Worm (Caenorhabditis elegans): ENCODE results near the gene Y46G5A.22.
A peak's percentile ranks its signal among the peaks of the same experiment; 100 is the strongest.

Y46G5A.22 gene

DNA sequence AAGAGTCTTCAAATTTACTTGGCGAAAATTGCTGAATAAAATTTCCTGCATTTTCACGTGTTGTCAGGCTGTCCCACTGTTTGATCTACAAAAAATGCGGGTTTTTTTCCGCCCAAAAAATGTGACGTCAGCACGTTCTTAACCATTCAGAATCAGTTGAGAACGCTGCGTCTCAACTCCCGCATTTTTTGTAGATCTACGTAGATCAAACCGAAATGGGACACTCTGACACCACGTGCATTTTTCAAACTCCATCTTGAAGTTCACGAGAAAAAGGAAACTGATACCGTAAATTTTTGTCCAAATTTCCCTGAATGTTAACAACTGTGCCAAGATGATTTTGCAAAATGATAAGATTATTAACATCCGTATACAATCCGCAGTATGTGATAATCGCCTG lies 5.1 kb downstream of the Y46G5A.22 start:
- TF ChIP-seq dao-5 (tag; optimal IDR thresholded peaks at IDR 0.05) (no peak), him-1 (tag; optimal IDR thresholded peaks at IDR 0.05) (no peak), W03F9.2 (tag; optimal IDR thresholded peaks at IDR 0.05) (no peak)

DNA sequence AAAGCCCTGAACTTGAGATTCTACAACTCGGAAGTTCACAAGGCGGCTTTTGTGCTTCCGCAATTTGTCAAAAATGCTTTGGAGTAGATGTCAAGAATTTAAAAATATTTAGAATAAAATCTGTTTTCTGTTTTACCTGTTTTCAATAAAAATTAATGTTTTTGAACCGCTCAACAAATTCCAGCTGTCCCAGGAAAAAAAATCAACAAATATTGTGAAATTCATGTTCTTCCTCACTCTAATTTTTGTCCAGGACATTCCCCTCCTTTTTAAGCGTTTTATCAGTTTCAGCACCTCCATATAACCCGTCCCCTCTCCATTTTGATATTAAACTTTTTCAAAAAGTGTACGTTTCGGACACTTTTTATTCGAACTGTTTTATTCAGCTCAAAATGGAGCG lies 7.7 kb downstream of the Y46G5A.22 start, which contains the start of gene Y46G5A.20:
Gene Y46G5A.20 (plus strand): TSS at position 301 of the 400 bp plus-strand sequence.
- TF ChIP-seq him-1 (tag; optimal IDR thresholded peaks at IDR 0.05) (no peak), dao-5 (tag; optimal IDR thresholded peaks at IDR 0.05) (no peak), W03F9.2 (tag; optimal IDR thresholded peaks at IDR 0.05) (no peak)

DNA sequence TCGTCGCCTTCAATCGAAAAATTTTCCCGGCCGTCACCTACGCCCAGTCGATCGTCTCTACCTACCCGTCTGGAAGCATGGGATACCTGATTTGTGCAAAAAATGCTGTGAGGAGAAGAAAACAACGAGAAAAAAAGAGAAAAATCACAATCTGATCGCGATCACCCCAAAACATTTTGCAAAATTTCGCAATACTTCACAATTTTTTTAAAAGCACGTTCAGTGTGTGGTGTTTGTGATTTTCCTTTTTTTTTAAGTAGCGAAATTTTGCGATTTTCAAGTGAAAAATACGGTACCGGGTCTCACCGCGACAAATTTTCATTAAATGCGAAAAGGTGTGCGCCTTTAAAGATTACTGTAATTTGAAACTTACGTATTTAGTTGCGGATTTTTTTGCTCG lies 8.7 kb downstream of the Y46G5A.22 start:
- TF ChIP-seq dao-5 (tag; optimal IDR thresholded peaks at IDR 0.05) (no peak), W03F9.2 (tag; optimal IDR thresholded peaks at IDR 0.05) (no peak), him-1 (tag; optimal IDR thresholded peaks at IDR 0.05) (no peak)

DNA sequence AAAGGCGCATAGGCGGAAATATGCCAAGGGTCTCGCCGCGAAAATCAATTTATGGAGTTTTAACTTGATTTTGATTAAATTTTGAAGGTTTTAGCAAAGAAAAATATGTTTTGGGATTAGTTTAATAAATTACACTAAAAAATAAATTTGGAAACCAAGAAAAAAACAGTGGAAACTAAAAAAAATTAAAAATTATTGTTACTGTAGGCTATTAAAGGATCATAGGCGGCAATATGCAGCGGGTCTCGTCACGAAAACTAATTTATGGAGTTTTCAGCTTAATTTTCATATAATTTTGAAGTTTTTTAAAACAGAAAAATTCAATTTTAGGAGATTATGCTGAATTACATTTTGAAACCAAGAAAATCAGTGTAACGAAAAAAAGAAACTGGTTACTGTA lies 9.6 kb downstream of the Y46G5A.22 start:
- TF ChIP-seq him-1 (tag; optimal IDR thresholded peaks at IDR 0.05) = no peak
- no peak for TF ChIP-seq dao-5 (tag; optimal IDR thresholded peaks at IDR 0.05)
- no peak for TF ChIP-seq W03F9.2 (tag; optimal IDR thresholded peaks at IDR 0.05)

DNA sequence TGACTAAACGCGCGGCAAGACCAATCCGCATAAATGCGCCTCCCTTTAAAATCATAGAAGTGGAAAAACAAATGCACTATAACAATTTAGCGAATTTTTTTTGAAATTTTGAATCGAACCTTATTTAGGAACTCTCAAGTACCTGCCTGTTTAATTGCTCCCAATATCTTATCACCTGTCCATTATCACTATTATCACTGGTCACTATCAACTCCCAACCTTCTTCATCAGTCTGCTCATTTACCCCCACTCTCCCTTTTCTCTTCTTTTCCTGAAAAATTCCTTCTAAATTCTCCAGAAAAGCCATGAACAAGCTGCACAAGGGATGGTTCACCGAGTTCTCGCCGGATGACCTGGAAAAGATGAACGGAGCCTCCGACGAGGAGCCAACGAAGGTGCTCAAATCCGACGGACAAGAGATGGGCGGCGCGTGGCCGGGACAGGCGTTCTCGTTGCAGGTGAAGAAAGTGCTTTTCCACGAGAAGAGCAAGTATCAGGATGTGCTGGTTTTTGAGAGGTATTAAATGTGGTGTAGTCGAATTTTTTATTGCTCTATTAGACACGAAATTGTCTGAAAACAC lies 11.7 kb downstream of the Y46G5A.22 start, which contains the start of gene spds-1:
Gene spds-1 (plus strand): TSS at position 298 of the 581 bp plus-strand sequence.
- TF ChIP-seq dao-5 (tag; optimal IDR thresholded peaks at IDR 0.05) = no peak
- TF ChIP-seq W03F9.2 (tag; optimal IDR thresholded peaks at IDR 0.05) = no peak
- TF ChIP-seq him-1 (tag; optimal IDR thresholded peaks at IDR 0.05) = no peak

DNA sequence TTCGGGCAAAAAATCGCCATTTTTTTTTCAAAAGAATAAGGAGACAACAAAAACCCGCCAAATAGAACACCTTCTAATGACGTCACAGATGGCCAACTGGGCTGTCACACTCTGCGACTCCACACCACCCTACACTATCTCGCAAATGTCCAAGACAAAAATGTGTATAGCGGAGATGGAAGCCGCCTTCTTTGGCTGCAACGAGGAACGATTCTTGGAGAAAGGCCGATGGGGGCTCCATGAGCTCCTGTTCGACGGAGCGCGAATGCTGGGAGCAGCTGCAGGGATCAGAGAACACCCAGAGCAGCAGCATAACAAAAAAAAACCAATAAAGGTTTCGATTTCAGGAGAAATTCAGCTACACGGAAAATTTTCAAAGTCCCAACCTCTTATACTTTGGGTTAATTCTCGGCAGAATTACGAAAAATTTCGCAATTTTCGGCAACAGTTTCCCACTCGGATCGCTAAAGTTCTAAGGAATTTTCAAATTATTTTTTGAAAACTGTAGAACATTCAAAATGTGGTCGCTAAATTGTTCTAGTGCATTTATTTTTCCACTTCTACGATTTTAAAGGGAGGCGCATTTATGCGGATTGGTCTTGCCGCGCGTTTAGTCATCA lies 12.5 kb downstream of the Y46G5A.22 start:
- TF ChIP-seq him-1 (tag; optimal IDR thresholded peaks at IDR 0.05) = peak; percentile 23
- TF ChIP-seq dao-5 (tag; optimal IDR thresholded peaks at IDR 0.05) = no peak

DNA sequence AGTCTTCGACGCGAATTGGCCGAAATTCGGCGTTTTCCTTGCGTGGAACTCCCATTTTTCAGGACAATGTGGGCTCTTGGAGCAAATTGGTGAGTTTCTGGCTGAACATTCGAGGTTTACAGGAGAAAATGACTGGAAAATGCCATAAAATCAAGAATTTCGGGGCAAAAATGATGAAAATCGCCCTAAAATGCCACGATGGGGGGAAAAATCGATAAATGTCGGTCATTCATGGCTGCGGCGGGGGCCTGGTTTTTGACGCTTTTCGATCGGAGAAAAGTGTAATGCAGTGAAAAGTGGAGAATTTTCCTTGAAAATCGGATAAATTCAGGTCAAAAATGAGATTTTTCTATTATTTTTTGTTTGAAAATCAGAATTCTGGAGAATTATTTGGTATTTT lies 13.2 kb downstream of the Y46G5A.22 start, which contains the start of the genes Y46G5A.18 and Y46G5A.47:
Gene Y46G5A.18 (minus strand): TSS at position 101 of the 400 bp plus-strand sequence.
Gene Y46G5A.47 (minus strand): TSS at position 146 of the 400 bp plus-strand sequence.
- TF ChIP-seq W03F9.2 (tag; optimal IDR thresholded peaks at IDR 0.05) (no peak), dao-5 (tag; optimal IDR thresholded peaks at IDR 0.05) (no peak), him-1 (tag; optimal IDR thresholded peaks at IDR 0.05) (no peak)

DNA sequence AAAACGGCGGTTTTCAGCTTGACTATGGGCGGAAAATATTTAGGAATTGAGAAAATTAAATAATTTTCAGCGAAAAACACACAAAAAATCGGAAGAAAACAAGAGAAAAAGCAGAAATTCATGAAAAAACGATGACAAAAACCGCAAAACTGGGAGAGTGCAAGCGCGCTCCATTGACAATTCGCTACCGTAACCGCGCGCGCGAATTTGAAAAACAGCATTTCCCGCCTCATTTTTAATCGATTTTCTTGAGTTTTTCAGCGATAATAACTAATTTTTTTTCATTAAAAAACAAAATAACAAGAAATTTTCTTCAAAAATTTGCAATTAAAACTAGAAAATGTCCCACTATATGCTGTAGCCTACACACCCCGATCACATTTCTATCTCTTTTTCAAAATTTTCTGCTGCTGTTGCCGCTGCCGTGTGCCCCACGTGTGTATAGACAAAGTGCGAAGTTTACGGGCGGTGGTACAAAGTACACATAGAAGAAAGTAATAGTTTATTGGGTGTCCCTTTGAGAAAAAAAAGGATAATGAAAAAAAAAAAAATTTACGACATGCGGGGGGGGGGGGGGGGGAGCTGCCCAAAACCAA lies 18.4 kb downstream of the Y46G5A.22 start:
- peak; percentile 3 for TF ChIP-seq W03F9.2 (tag; optimal IDR thresholded peaks at IDR 0.05)
- TF ChIP-seq him-1 (tag; optimal IDR thresholded peaks at IDR 0.05) = no peak
- no peak for TF ChIP-seq dao-5 (tag; optimal IDR thresholded peaks at IDR 0.05)

DNA sequence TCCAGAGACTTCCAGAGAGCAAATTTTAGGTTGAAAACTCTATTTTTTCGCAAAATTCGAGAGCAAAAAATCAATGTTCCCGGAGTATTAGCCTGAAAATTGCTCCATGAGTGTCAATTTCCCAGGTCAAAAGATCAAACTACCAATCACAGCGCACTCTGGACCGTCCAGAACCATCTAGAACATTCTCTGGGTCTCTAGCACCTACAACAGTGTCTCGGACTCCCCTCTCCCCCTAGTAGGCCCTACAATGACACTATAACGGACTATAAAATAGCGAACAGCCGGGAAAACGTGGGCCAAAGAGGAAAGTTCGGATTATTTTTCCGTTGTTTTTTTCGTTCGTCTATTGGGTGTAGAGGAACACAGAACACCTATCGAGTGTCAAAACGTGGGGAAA lies 19.0 kb downstream of the Y46G5A.22 start:
- TF ChIP-seq him-1 (tag; optimal IDR thresholded peaks at IDR 0.05) (no peak), W03F9.2 (tag; optimal IDR thresholded peaks at IDR 0.05) (no peak), dao-5 (tag; optimal IDR thresholded peaks at IDR 0.05) (no peak)

DNA sequence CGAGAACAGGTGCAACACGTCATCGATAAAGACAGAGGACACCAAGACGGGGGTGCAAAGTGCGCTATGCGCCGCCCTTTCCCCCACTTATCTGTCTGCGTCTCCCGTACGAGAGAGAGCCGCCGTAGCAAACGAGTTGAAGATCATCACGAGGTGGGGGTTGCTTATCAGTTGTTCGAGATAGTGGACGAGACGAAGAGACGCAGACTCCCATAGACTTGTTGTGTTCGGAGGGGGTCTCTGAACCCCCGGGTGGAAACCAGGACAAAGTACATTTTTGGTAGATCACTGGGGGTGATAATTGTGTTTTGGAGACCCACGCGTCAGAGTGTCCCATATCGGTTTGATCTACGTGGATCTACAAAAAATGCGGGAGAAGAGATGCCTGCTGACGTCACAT lies 19.6 kb downstream of the Y46G5A.22 start:
- no peak for TF ChIP-seq dao-5 (tag; optimal IDR thresholded peaks at IDR 0.05)
- TF ChIP-seq him-1 (tag; optimal IDR thresholded peaks at IDR 0.05) = no peak

DNA sequence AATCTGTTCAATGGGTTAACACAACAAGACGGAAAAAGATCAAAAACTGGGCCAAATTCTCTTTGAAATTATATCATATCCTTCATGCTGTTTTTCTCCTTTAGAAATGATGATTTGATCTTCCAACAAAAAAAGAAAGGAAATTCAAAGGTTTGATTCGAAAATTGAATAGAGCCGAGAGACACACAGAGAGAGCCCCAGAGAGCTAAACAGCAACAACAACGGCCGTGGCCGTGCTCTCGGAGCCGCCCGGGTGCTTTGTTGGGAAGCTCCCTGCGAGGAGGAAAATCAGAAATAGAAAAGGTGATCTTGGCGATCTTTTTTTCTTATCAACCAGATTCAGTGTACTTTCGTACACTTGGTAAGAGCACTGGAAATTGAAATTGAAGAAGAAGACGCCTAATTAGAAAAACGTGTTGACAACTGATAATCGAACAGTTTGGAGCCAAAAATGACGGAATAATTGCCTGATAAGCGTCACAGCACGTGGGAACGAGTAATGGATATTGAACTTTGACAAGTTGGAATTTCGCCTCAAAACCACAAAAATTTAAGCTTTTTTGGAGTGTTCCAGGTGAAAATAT lies 21.1 kb downstream of the Y46G5A.22 start:
- TF ChIP-seq dao-5 (tag; optimal IDR thresholded peaks at IDR 0.05) = no peak

DNA sequence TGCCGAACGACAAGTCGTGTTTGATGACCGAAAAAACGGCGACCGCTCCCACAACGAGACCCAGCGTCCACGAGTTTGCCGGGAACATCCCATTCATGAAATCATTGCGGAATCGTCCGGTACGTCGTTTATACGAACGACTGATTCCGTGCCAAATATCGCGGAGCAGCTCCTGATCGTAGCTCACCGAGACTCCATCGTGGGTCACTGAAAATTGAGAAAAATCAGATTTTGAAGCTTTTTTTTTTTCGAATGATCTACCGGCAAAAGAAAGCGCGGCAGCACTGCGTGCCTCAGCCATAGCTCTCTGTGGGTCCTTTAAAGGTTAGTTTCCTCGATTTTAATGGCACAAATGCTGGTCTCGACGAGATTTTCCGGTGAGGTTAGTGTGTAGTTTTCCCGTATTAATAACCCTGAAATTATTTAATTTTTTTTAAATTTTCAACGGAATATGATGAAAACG lies 22.3 kb downstream of the Y46G5A.22 start, which contains the start of gene cpt-1:
Gene cpt-1 (minus strand): TSS at position 413 of the 463 bp plus-strand sequence.
- no peak for TF ChIP-seq W03F9.2 (tag; optimal IDR thresholded peaks at IDR 0.05)
- TF ChIP-seq dao-5 (tag; optimal IDR thresholded peaks at IDR 0.05) = no peak
- no peak for TF ChIP-seq him-1 (tag; optimal IDR thresholded peaks at IDR 0.05)

DNA sequence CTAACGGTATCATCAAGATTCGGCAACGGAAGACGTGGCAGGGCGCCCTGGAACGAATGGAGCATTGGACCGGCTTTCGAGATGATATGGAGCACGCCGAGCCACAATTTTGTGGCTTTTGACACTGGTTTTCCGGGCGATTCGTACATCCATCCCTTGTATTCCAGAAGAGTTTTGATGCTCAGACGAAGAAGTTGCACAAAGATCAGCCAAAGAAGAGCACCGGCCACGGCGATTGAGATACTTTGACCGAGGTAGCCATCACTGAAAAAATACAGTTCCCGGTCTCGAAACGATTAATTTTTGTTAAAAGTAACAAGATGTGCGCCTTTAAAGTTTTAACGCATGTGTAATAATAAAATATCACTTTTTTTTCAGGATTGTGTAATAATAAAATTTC lies 23.2 kb downstream of the Y46G5A.22 start:
- no peak for TF ChIP-seq W03F9.2 (tag; optimal IDR thresholded peaks at IDR 0.05)
- TF ChIP-seq dao-5 (tag; optimal IDR thresholded peaks at IDR 0.05) = no peak
- TF ChIP-seq him-1 (tag; optimal IDR thresholded peaks at IDR 0.05) = no peak

DNA sequence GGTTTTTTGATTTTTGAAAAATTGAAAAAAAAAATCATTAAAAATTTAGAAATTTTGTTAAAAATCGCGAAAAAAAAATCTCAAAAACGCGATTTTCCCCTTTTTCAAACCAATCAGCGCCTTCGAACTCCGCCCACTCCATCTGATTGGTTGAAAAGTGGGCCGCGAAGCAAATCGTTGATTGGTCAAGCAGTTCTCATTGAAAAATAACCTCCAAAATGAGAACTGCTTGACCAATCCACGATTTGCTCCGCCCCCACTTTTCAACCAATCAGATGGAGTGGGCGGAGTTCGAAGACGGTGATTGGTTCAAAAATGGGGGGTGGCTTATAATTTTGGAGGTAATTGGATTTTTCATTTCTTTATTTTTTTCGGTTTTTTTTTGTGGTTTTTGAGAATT lies 28.0 kb downstream of the Y46G5A.22 start:
- no peak for TF ChIP-seq dao-5 (tag; optimal IDR thresholded peaks at IDR 0.05)
- no peak for TF ChIP-seq W03F9.2 (tag; optimal IDR thresholded peaks at IDR 0.05)
- TF ChIP-seq him-1 (tag; optimal IDR thresholded peaks at IDR 0.05) = no peak

All from whole organism, L4/young adult.